Fruit fly (Drosophila melanogaster) whole organism, adult: ENCODE results near the gene CG12974.

Experiments
- CG1620 ChIP-seq: fragments of 200-800 bp; sonication (Bioruptor generic); optimal IDR thresholded peaks from 2 replicates; lab custom pipeline; 2016; ENCODE audit warnings: missing biosample characterization, missing genetic modification characterization
- CG7045 ChIP-seq: fragments of 200-800 bp; sonication (Bioruptor generic); optimal IDR thresholded peaks from 2 replicates; lab custom pipeline; 2017; ENCODE audit warnings: missing biosample characterization, mild to moderate bottlenecking, missing genetic modification characterization
- CG7101 ChIP-seq: fragments of 200-800 bp; sonication (Bioruptor generic); optimal IDR thresholded peaks from 2 replicates; lab custom pipeline; 2018; ENCODE audit warnings: missing biosample characterization, mild to moderate bottlenecking, missing genetic modification characterization, moderate library complexity
- Clk ChIP-seq: fragments of 200-800 bp; sonication (Bioruptor generic); optimal IDR thresholded peaks from 2 replicates; lab custom pipeline; 2017; ENCODE audit warnings: missing biosample characterization, missing genetic modification characterization
- Crg-1 ChIP-seq: fragments of 200-800 bp; sonication (Bioruptor generic); optimal IDR thresholded peaks from 2 replicates; lab custom pipeline; 2016; ENCODE audit warnings: missing biosample characterization, missing genetic modification characterization
- Mnt ChIP-seq: fragments of 200-800 bp; sonication (Bioruptor generic); optimal IDR thresholded peaks from 2 replicates; lab custom pipeline; 2016; ENCODE audit warnings: missing biosample characterization, mild to moderate bottlenecking, missing genetic modification characterization
- cic ChIP-seq: fragments of 200-800 bp; sonication (Bioruptor generic); optimal IDR thresholded peaks from 2 replicates; lab custom pipeline; 2017; ENCODE audit warnings: missing biosample characterization, mild to moderate bottlenecking, missing genetic modification characterization, moderate library complexity
- cnc ChIP-seq, 2 experiments: fragments of >200 bp; optimal IDR thresholded peaks; 2 replicates each; lab custom pipeline; 2017
- kay ChIP-seq: fragments of 200-800 bp; sonication (Bioruptor generic); peaks from one replicate; lab custom pipeline; 2016; ENCODE audit warnings: missing biosample characterization, missing genetic modification characterization, borderline replicate concordance
- toe ChIP-seq: fragments of 200-800 bp; sonication (Bioruptor generic); optimal IDR thresholded peaks from 2 replicates; lab custom pipeline; 2016; ENCODE audit warnings: missing biosample characterization, missing genetic modification characterization

dm6 chr3L:21297703-21298102 lies 11.9 kb upstream of the CG12974 start, which contains the start of gene Edg78E:
- TF ChIP-seq CG7101 (no peak), Crg-1 (GFP tag; lab: Kevin White, UChicago) (no peak), cic (GFP tag; lab: Kevin White, UChicago) (no peak), CG7045 (GFP tag; lab: Kevin White, UChicago) (no peak), kay (GFP tag; lab: Kevin White, UChicago) (no peak), cnc (optimal IDR thresholded peaks at IDR 0.05; lab: Kevin White, UChicago) (no peak), toe (GFP tag; lab: Kevin White, UChicago) (no peak), Clk (GFP tag; lab: Kevin White, UChicago) (no peak), Mnt (GFP tag; lab: Kevin White, UChicago) (no peak), CG1620 (GFP tag; lab: Kevin White, UChicago) (no peak)
